Worm (Caenorhabditis elegans) whole organism, L2 larva: ENCODE measurements around the gene grl-13.

ENCODE experiments used
- R02D3.7 ChIP-seq: fragments of 150-350 bp; optimal IDR thresholded peaks from 2 replicates; lab custom pipeline; 2014; ENCODE audit warnings: missing biosample characterization, missing genetic modification characterization
- alr-1 ChIP-seq: fragments of 150-350 bp; optimal IDR thresholded peaks from 2 replicates; lab custom pipeline; 2014; ENCODE audit warnings: missing biosample characterization, missing genetic modification characterization
- aly-2 ChIP-seq: fragments of 150-350 bp; optimal IDR thresholded peaks from 2 replicates; lab custom pipeline; 2014; ENCODE audit warnings: missing biosample characterization, missing genetic modification characterization
- ama-1 ChIP-seq: fragments of 150-350 bp; optimal IDR thresholded peaks from 2 replicates; lab custom pipeline; 2018; ENCODE audit warnings: inconsistent platforms
- blmp-1 ChIP-seq: sonication (generic microtip); optimal IDR thresholded peaks from 2 replicates; lab custom pipeline; 2017; ENCODE audit warnings: missing genetic modification characterization, mild to moderate bottlenecking, missing compliant biosample characterization, antibody characterized with exemption, moderate library complexity; ENCODE audit not compliant: insufficient read depth
- ceh-82 ChIP-seq: fragments of 150-350 bp; optimal IDR thresholded peaks from 2 replicates; lab custom pipeline; 2014; ENCODE audit warnings: missing biosample characterization, missing genetic modification characterization
- dmd-4 ChIP-seq: sonication (generic microtip); optimal IDR thresholded peaks from 2 replicates; lab custom pipeline; 2017; ENCODE audit warnings: missing biosample characterization, missing genetic modification characterization
- elt-1 ChIP-seq: fragments of 150-350 bp; optimal IDR thresholded peaks from 2 replicates; lab custom pipeline; 2014; ENCODE audit warnings: missing biosample characterization, missing genetic modification characterization
- elt-3 ChIP-seq: sonication (generic microtip); optimal IDR thresholded peaks from 2 replicates; lab custom pipeline; 2017; ENCODE audit warnings: missing biosample characterization, missing genetic modification characterization
- fos-1 ChIP-seq: fragments of 150-350 bp; optimal IDR thresholded peaks from 2 replicates; lab custom pipeline; 2014; ENCODE audit warnings: missing biosample characterization, missing genetic modification characterization
- lin-13 ChIP-seq: fragments of 150-350 bp; optimal IDR thresholded peaks from 2 replicates; lab custom pipeline; 2014; ENCODE audit warnings: missing biosample characterization, missing genetic modification reagents, missing genetic modification characterization
- lin-39 ChIP-seq: fragments of 150-350 bp; optimal IDR thresholded peaks from 2 replicates; lab custom pipeline; 2014; ENCODE audit warnings: missing biosample characterization, missing genetic modification reagents, missing genetic modification characterization
- mdl-1 ChIP-seq, 2 experiments: fragments of 150-350 bp in 1 of 2; sonication (generic microtip) in 1 of 2; optimal IDR thresholded peaks; 2 replicates each; lab custom pipeline; 2017; ENCODE audit warnings: missing biosample characterization in 2 of 2, missing genetic modification characterization in 2 of 2
- nhr-10 ChIP-seq: sonication (generic microtip); optimal IDR thresholded peaks from 2 replicates; lab custom pipeline; 2017; ENCODE audit warnings: missing biosample characterization, missing genetic modification characterization
- nhr-12 ChIP-seq: fragments of 150-350 bp; optimal IDR thresholded peaks from 2 replicates; lab custom pipeline; 2014; ENCODE audit warnings: missing biosample characterization, missing genetic modification characterization
- nhr-129 ChIP-seq: fragments of 150-350 bp; optimal IDR thresholded peaks from 2 replicates; lab custom pipeline; 2014; ENCODE audit warnings: missing biosample characterization, missing genetic modification characterization
- nhr-21 ChIP-seq: fragments of 150-350 bp; optimal IDR thresholded peaks from 2 replicates; lab custom pipeline; 2014; ENCODE audit warnings: missing biosample characterization, missing genetic modification characterization
- nhr-23 ChIP-seq: fragments of 150-350 bp; optimal IDR thresholded peaks from 2 replicates; lab custom pipeline; 2014; ENCODE audit warnings: missing biosample characterization, missing genetic modification reagents, missing genetic modification characterization
- peb-1 ChIP-seq: fragments of 150-350 bp; optimal IDR thresholded peaks from 2 replicates; lab custom pipeline; 2014; ENCODE audit warnings: missing biosample characterization, missing genetic modification characterization
- sem-4 ChIP-seq: fragments of 150-350 bp; optimal IDR thresholded peaks from 2 replicates; lab custom pipeline; 2014; ENCODE audit warnings: missing biosample characterization, missing genetic modification reagents, missing genetic modification characterization
- skn-1 ChIP-seq: sonication (generic microtip); optimal IDR thresholded peaks from 2 replicates; lab custom pipeline; 2017; ENCODE audit warnings: missing biosample characterization, missing genetic modification characterization
- sma-3 ChIP-seq: sonication (generic microtip); optimal IDR thresholded peaks from 2 replicates; lab custom pipeline; 2016; ENCODE audit warnings: missing genetic modification reagents, missing genetic modification characterization, missing compliant biosample characterization
- sma-9 ChIP-seq, 2 experiments: fragments of 150-350 bp in 1 of 2; sonication (generic microtip) in 1 of 2; optimal IDR thresholded peaks; 2 replicates each; lab custom pipeline; 2014 to 2016; ENCODE audit warnings: missing genetic modification characterization in 2 of 2, mild to moderate bottlenecking in 1 of 2, missing biosample characterization in 1 of 2, missing compliant biosample characterization in 1 of 2, missing genetic modification reagents in 1 of 2, moderate library complexity in 1 of 2
- unc-39 ChIP-seq: fragments of 150-350 bp; optimal IDR thresholded peaks from 2 replicates; lab custom pipeline; 2014; ENCODE audit warnings: missing biosample characterization, missing genetic modification characterization
- unc-62 ChIP-seq: fragments of 150-350 bp; optimal IDR thresholded peaks from 2 replicates; lab custom pipeline; 2014; ENCODE audit warnings: missing biosample characterization, missing genetic modification reagents, missing genetic modification characterization
- ztf-4 ChIP-seq: fragments of 150-350 bp; optimal IDR thresholded peaks from 2 replicates; lab custom pipeline; 2014; ENCODE audit warnings: missing biosample characterization, missing genetic modification characterization

Gene grl-13

ce11 chrV:4330820-4331219, 33.6 kb downstream of the grl-13 start:
- TF ChIP-seq R02D3.7 (tag; lab: Kevin White, UChicago) (no peak), nhr-12 (tag; lab: Kevin White, UChicago) (no peak), fos-1 (tag; lab: Kevin White, UChicago) (no peak), sma-3 (GFP tag; lab: Kevin White, UChicago) (no peak), nhr-10 (tag; lab: Kevin White, UChicago) (no peak)

DNA sequence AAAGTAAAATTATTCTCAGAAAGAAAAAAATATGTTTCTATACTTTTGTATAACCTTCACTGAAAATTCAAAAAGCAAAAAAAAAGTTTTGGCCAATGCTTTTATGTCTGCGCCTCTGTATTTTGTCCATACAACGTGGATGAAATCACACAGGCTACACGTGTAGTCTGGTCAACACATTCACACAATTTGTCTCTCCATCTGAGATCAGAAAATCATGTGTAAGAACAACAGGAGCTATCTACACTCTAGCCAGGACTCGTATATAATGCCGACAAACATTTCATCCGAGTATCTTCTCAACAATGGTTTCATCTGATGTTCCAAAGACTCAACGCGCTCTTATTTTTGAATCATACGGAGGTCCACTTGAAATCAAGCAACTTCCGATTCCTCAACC, 37.6 kb downstream of the grl-13 start, which contains the start of gene D2063.1:
D2063.1 (plus strand) TSS at position 281 of the 400 bp plus-strand sequence.
- TF ChIP-seq nhr-129, result peak; percentile 3
- TF ChIP-seq unc-62 (GFP tag; lab: Kevin White, UChicago), result no peak

DNA sequence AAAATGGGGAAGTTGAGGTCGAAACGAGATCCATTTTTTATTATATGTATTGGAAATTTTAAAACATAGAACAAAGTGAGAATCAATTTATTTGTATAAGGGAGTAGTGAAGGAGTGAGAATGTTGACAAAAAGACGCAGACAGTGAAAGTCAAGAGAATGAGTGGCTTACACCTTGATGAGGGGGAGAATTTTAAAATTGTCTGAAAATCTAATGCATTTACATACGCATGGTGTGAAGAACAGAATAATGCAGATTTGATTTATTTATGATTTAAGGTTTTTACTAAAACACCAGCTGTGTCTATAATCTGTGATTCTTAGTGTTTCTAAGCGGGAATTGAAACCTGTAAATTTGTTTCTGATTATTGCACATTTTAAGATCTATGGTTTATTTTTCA, 39.0 kb downstream of the grl-13 start, which contains the start of gene nhr-125:
nhr-125 (minus strand) TSS at position 101 of the 400 bp plus-strand sequence.
- no peak for TF ChIP-seq ztf-4
- no peak for TF ChIP-seq ama-1 (lab: Kevin White, UChicago)
- no peak for TF ChIP-seq lin-39 (tag; lab: Kevin White, UChicago)
- no peak for TF ChIP-seq sem-4 (tag; lab: Kevin White, UChicago)
- TF ChIP-seq, all 48 proteins: peak for 0

DNA sequence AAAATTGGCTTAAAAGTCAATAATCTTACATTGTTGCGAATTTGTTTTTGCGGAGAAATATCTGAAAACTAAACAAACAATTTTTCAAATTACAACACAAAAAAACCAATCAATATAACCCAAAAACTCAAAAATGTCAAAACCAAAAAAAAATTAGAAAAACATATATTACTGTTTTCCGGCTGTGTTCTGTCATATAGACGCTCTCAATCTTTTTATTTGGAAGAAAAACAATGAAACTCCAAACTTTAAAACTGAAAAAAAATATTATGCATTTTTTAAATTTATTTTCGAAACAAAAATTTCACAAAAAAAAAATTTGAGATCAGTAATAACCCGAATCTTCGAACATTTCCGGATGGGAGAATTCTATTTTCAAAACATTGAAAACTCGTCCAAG, 41.7 kb downstream of the grl-13 start, which contains the start of gene R02D1.2:
R02D1.2 (minus strand) TSS at position 101 of the 400 bp plus-strand sequence.
- TF ChIP-seq unc-39 (tag; lab: Kevin White, UChicago) (no peak), ama-1 (lab: Kevin White, UChicago) (no peak)

DNA sequence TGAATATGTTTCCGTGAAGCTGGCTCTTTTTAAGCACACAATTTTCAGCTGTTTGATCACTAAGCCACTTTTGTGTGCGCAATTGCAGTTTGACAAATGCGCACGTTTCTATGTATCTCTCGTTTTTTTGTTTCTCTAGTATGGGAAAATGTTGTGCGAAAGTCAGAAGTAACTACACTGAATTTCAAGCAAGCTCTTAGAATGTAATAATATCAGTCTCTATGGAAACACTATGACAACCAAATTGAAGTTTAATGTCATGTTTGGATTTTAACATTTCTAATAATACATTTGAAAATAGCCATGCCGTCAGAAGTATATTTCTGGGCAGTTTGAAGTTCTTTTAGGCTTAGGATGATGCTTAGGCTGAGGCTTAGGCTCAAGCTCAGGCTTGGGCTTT, 44.5 kb downstream of the grl-13 start, which contains the start of gene ZC132.9:
ZC132.9 (minus strand) TSS at position 101 of the 400 bp plus-strand sequence.
- TF ChIP-seq ztf-4 (no peak), fos-1 (tag; lab: Kevin White, UChicago) (no peak), blmp-1 (tag; lab: Kevin White, UChicago) (no peak), mdl-1 (tag; optimal IDR thresholded peaks at IDR 0.05; lab: Kevin White, UChicago) (no peak), elt-1 (tag; lab: Kevin White, UChicago) (no peak), R02D3.7 (tag; lab: Kevin White, UChicago) (no peak), nhr-23 (tag; lab: Kevin White, UChicago) (no peak), dmd-4 (tag; lab: Kevin White, UChicago) (no peak), alr-1 (tag; lab: Kevin White, UChicago) (no peak), peb-1 (tag; lab: Kevin White, UChicago) (no peak), unc-39 (tag; lab: Kevin White, UChicago) (no peak), sma-3 (GFP tag; lab: Kevin White, UChicago) (no peak), skn-1 (tag; lab: Kevin White, UChicago) (no peak), ama-1 (lab: Kevin White, UChicago) (no peak)

- TF ChIP-seq lin-13 (no peak), aly-2 (tag; lab: Kevin White, UChicago) (no peak), elt-3 (tag; lab: Kevin White, UChicago) (no peak), nhr-21 (no peak), sma-9 (GFP tag; optimal IDR thresholded peaks at IDR 0.05; lab: Kevin White, UChicago) (no peak), sma-9 (tag; optimal IDR thresholded peaks at IDR 0.05; lab: Kevin White, UChicago) (no peak), ceh-82 (tag; lab: Kevin White, UChicago) (no peak)
Observed at ce11 chrV:4315057-4315456, 49.4 kb downstream of the grl-13 start, which contains the start of gene srh-192. Gene srh-192, minus strand, starts transcription at chrV:4315157.
